Worm (Caenorhabditis elegans) whole organism, L4 larva: ENCODE results near the gene ZK353.10.

Source experiments
- F26F4.8 ChIP-seq: fragments of 200-800 bp; sonication (Bioruptor generic); conservative IDR thresholded peaks from 2 replicates; pipeline ENCODE4 v1.3.6; 2022; ENCODE audit warnings: missing genetic modification characterization, missing compliant biosample characterization
- ZK337.2 ChIP-seq: fragments of 200-800 bp; sonication (Bioruptor generic); IDR thresholded peaks from 2 replicates; pipeline ENCODE4 v1.3.6; 2022; ENCODE audit warnings: missing genetic modification reagents, missing genetic modification characterization, missing compliant biosample characterization
- aha-1 ChIP-seq: fragments of 150-350 bp; peaks from one replicate; lab custom pipeline; 2014; ENCODE audit warnings: missing biosample characterization, missing genetic modification characterization
- aly-2 ChIP-seq: sonication (generic microtip); optimal IDR thresholded peaks from 2 replicates; lab custom pipeline; 2018; ENCODE audit warnings: missing biosample characterization, missing genetic modification characterization
- ama-1 ChIP-seq: fragments of 150-350 bp; optimal IDR thresholded peaks from 2 replicates; lab custom pipeline; 2014; ENCODE audit warnings: inconsistent platforms, mixed read lengths
- arid-1 ChIP-seq: fragments of 200-800 bp; sonication (Bioruptor generic); conservative IDR thresholded peaks from 2 replicates; pipeline ENCODE4 v1.3.6; 2022; ENCODE audit warnings: missing genetic modification reagents, missing genetic modification characterization, missing compliant biosample characterization
- ceh-82 ChIP-seq: sonication (generic microtip); optimal IDR thresholded peaks from 2 replicates; lab custom pipeline; 2017; ENCODE audit warnings: missing biosample characterization, missing genetic modification characterization
- ces-1 ChIP-seq: fragments of 150-350 bp; sonication (generic microtip); optimal IDR thresholded peaks from 4 replicates; lab custom pipeline; 2014; ENCODE audit warnings: missing biosample characterization, missing genetic modification reagents, missing genetic modification characterization
- ctbp-1 ChIP-seq: fragments of 200-800 bp; sonication (Bioruptor generic); IDR thresholded peaks from 2 replicates; pipeline ENCODE4 v1.3.6; 2022; ENCODE audit warnings: missing genetic modification reagents, missing genetic modification characterization, missing compliant biosample characterization
- dmd-6 ChIP-seq: fragments of 200-800 bp; sonication (Bioruptor generic); IDR thresholded peaks from 2 replicates; pipeline ENCODE4 v1.3.6; 2022; ENCODE audit warnings: missing genetic modification reagents, missing genetic modification characterization, missing compliant biosample characterization
- dmd-8 ChIP-seq: fragments of 200-800 bp; sonication (Bioruptor generic); IDR thresholded peaks from 2 replicates; pipeline ENCODE4 v1.3.6; 2022; ENCODE audit warnings: missing genetic modification characterization, missing compliant biosample characterization
- dpl-1 ChIP-seq: fragments of 150-350 bp; optimal IDR thresholded peaks from 2 replicates; lab custom pipeline; 2014; ENCODE audit warnings: missing biosample characterization, missing genetic modification reagents, missing genetic modification characterization
- dve-1 ChIP-seq: sonication (generic microtip); optimal IDR thresholded peaks from 2 replicates; lab custom pipeline; 2017; ENCODE audit warnings: antibody characterized with exemption, mild to moderate bottlenecking, missing genetic modification characterization, missing compliant biosample characterization; ENCODE audit not compliant: insufficient read depth
- fos-1 ChIP-seq: fragments of 150-350 bp; optimal IDR thresholded peaks from 2 replicates; lab custom pipeline; 2014; ENCODE audit warnings: missing biosample characterization, missing genetic modification characterization
- hif-1 ChIP-seq, 2 experiments: sonication (generic microtip); optimal IDR thresholded peaks; 2 replicates each; lab custom pipeline; 2016 to 2017; ENCODE audit warnings: missing compliant biosample characterization in 2 of 2, missing genetic modification characterization in 2 of 2, missing genetic modification reagents in 2 of 2, missing genotype in 2 of 2, mild to moderate bottlenecking in 1 of 2
- hlh-11 ChIP-seq: fragments of 200-800 bp; sonication (Bioruptor generic); optimal IDR thresholded peaks from 2 replicates; lab custom pipeline; 2018; ENCODE audit warnings: mild to moderate bottlenecking, missing genetic modification characterization, missing compliant biosample characterization
- hmg-1.1 ChIP-seq: fragments of 200-800 bp; sonication (Bioruptor generic); IDR thresholded peaks from 2 replicates; pipeline ENCODE4 v1.3.6; 2022; ENCODE audit warnings: missing genetic modification reagents, missing genetic modification characterization, missing compliant biosample characterization
- jun-1 ChIP-seq: fragments of 150-350 bp; optimal IDR thresholded peaks from 2 replicates; lab custom pipeline; 2014; ENCODE audit warnings: missing biosample characterization, missing genetic modification reagents, missing genetic modification characterization
- lsy-2 ChIP-seq, 2 experiments: fragments of 150-350 bp in 1 of 2; sonication (generic microtip) in 1 of 2; optimal IDR thresholded peaks; 2 replicates each; lab custom pipeline; 2014 to 2017; ENCODE audit warnings: missing biosample characterization in 2 of 2, missing genetic modification characterization in 2 of 2
- madf-5 ChIP-seq, 2 experiments: fragments of 200-800 bp; sonication (Bioruptor generic); IDR thresholded peaks; 2 replicates each; pipeline ENCODE4 v1.3.6; 2022; ENCODE audit warnings: missing compliant biosample characterization in 2 of 2, missing genetic modification characterization in 2 of 2
- madf-9 ChIP-seq: fragments of 200-800 bp; sonication (Bioruptor generic); conservative IDR thresholded peaks from 2 replicates; pipeline ENCODE4 v1.3.6; 2022; ENCODE audit warnings: missing genetic modification reagents, missing genetic modification characterization, missing compliant biosample characterization
- mep-1 ChIP-seq: fragments of 150-350 bp; sonication (generic microtip); optimal IDR thresholded peaks from 3 replicates; lab custom pipeline; 2014; ENCODE audit warnings: missing biosample characterization, missing genetic modification characterization
- mes-2 ChIP-seq: sonication (generic microtip); optimal IDR thresholded peaks from 2 replicates; lab custom pipeline; 2016; ENCODE audit warnings: missing genotype, mild to moderate bottlenecking, missing genetic modification characterization, missing compliant biosample characterization; ENCODE audit not compliant: poor library complexity, severe bottlenecking
- nhr-10 ChIP-seq: fragments of 150-350 bp; optimal IDR thresholded peaks from 2 replicates; lab custom pipeline; 2014; ENCODE audit warnings: missing biosample characterization, missing genetic modification characterization
- nhr-102 ChIP-seq: sonication (generic microtip); optimal IDR thresholded peaks from 2 replicates; lab custom pipeline; 2016; ENCODE audit warnings: mild to moderate bottlenecking, missing genetic modification characterization, moderate library complexity, missing compliant biosample characterization
- nhr-25 ChIP-seq: sonication (generic microtip); optimal IDR thresholded peaks from 2 replicates; lab custom pipeline; 2017; ENCODE audit warnings: missing genetic modification characterization, mild to moderate bottlenecking, missing compliant biosample characterization, antibody characterized with exemption, moderate library complexity, borderline replicate concordance; ENCODE audit not compliant: insufficient read depth
- nhr-28 ChIP-seq: fragments of 150-350 bp; optimal IDR thresholded peaks from 2 replicates; lab custom pipeline; 2014; ENCODE audit warnings: missing biosample characterization, missing genetic modification characterization
- nhr-77 ChIP-seq: fragments of 150-350 bp; optimal IDR thresholded peaks from 2 replicates; lab custom pipeline; 2014; ENCODE audit warnings: missing biosample characterization, missing genetic modification characterization
- pha-4 ChIP-seq, 2 experiments: fragments of 150-350 bp in 1 of 2; fragments of 200-800 bp in 1 of 2; sonication (Bioruptor generic) in 1 of 2; IDR thresholded peaks in 1 of 2; optimal IDR thresholded peaks in 1 of 2; 2 replicates each; pipeline versions ENCODE4 v1.3.6 to Lab custom; 2014 to 2022; ENCODE audit warnings: missing genetic modification characterization in 2 of 2, missing genetic modification reagents in 2 of 2, missing biosample characterization in 1 of 2, missing compliant biosample characterization in 1 of 2
- pqm-1 ChIP-seq: sonication (generic microtip); optimal IDR thresholded peaks from 2 replicates; lab custom pipeline; 2017; ENCODE audit warnings: missing biosample characterization, missing genetic modification characterization
- skn-1 ChIP-seq: fragments of 150-350 bp; optimal IDR thresholded peaks from 2 replicates; lab custom pipeline; 2014; ENCODE audit warnings: missing biosample characterization, missing genetic modification characterization
- snpc-4 ChIP-seq: fragments of 150-350 bp; optimal IDR thresholded peaks from 2 replicates; lab custom pipeline; 2014; ENCODE audit warnings: missing biosample characterization, missing genetic modification characterization
- unc-39 ChIP-seq: sonication (generic microtip); optimal IDR thresholded peaks from 2 replicates; lab custom pipeline; 2017; ENCODE audit warnings: missing biosample characterization, missing genetic modification characterization
- unc-62 ChIP-seq, 3 experiments: fragments of 150-350 bp in 1 of 3; sonication (generic microtip); optimal IDR thresholded peaks in 2 of 3; peaks in 1 of 3; 1 replicate in 1 of 3; 2 replicates in 2 of 3; lab custom pipeline; 2014 to 2017; ENCODE audit warnings: missing biosample characterization in 3 of 3, missing genetic modification characterization in 3 of 3, missing genetic modification reagents in 3 of 3, missing genotype in 1 of 3
- zag-1 ChIP-seq: fragments of 150-350 bp; optimal IDR thresholded peaks from 2 replicates; lab custom pipeline; 2014; ENCODE audit warnings: missing biosample characterization, missing genetic modification characterization
- zfp-2 ChIP-seq: sonication (generic microtip); optimal IDR thresholded peaks from 2 replicates; lab custom pipeline; 2016; ENCODE audit warnings: mild to moderate bottlenecking, missing genetic modification characterization, missing compliant biosample characterization
- zip-11 ChIP-seq: fragments of 200-800 bp; sonication (Bioruptor generic); IDR thresholded peaks from 2 replicates; pipeline ENCODE4 v1.3.6; 2022; ENCODE audit warnings: missing genetic modification characterization, missing compliant biosample characterization
- ztf-11 ChIP-seq: fragments of 150-350 bp; optimal IDR thresholded peaks from 2 replicates; lab custom pipeline; 2014; ENCODE audit warnings: missing biosample characterization, missing genetic modification characterization

ZK353.10 gene

DNA sequence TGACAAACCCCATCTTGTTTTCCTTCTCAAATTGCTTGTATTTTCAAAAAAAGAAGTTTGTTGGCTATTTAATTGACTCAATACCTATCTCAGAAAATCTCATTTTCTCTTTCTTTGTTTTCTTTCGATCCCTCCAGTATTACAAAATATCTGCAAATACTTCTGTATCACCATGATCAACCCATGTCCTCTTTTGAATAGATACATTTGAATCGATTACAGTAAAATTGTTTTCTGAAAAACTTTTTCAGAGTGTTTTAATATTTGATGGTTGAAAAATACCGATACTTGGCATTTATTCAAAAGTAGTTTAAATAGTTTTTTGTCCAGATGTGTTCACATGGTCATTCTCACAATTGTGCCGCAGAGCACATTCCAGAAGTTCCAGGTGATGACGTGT, 14.9 kb upstream of the ZK353.10 start, which contains the start of gene ZK353.9:
ZK353.9 (plus strand) TSS at position 331 of the 400 bp plus-strand sequence.
- no peak for TF ChIP-seq madf-5 (GFP tag; IDR thresholded peaks at IDR 0.05; lab: Robert Waterston, UW)
- no peak for TF ChIP-seq ces-1 (GFP tag; lab: Kevin White, UChicago)
- peak in 1 of 2 experiments; percentile 81 for TF ChIP-seq unc-62 (GFP tag; optimal IDR thresholded peaks at IDR 0.05 in 1 of 2; lab: Kevin White, UChicago)
- TF ChIP-seq unc-62 (tag; optimal IDR thresholded peaks at IDR 0.05; lab: Kevin White, UChicago), result no peak
- TF ChIP-seq nhr-102 (tag; lab: Kevin White, UChicago), result no peak
- no peak for TF ChIP-seq nhr-10
- peak; percentile 52 for TF ChIP-seq ama-1 (lab: Kevin White, UChicago)
- TF ChIP-seq aha-1 (tag; lab: Kevin White, UChicago), result peak; percentile 80
- TF ChIP-seq zfp-2, result no peak
- TF ChIP-seq, all 104 proteins: peak for 3

DNA sequence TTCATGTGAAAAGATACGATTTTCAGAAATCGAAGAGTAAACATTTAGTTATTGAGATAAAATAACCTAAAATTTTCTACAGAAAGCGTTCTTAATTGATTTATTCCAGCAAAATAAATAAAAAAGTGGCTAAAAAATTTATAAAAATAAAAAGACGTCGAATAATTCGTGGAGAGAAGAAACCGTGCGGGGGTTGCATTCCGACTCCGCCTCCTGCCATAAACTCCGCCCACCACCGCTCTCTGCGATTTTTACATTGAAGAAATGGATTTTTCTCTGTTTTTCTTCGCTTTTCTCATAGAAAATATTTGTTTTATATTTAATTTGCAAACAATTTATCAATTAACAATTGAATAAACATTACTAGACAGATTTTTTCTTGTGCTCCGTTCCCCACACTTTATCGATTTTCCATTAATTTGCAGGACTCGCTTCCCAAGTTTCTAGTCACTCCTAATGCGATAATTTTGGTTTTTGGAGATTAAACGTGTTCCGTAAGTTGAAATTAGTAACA, 11.3 kb upstream of the ZK353.10 start, which contains the start of the genes ubxn-4 and cyy-1:
ubxn-4 (minus strand) TSS at position 114 of the 514 bp plus-strand sequence.
cyy-1 (plus strand) TSS at position 426 of the 514 bp plus-strand sequence.
- peak; percentile 49 for TF ChIP-seq mes-2 (tag; lab: Kevin White, UChicago)
- peak; percentile 14 for TF ChIP-seq aha-1 (tag; lab: Kevin White, UChicago)
- TF ChIP-seq zfp-2, result no peak
- TF ChIP-seq lsy-2 (tag; optimal IDR thresholded peaks at IDR 0.05; lab: Kevin White, UChicago), result peak in 1 of 2 experiments; percentile 25
- TF ChIP-seq, all 104 proteins: peak for 3

DNA sequence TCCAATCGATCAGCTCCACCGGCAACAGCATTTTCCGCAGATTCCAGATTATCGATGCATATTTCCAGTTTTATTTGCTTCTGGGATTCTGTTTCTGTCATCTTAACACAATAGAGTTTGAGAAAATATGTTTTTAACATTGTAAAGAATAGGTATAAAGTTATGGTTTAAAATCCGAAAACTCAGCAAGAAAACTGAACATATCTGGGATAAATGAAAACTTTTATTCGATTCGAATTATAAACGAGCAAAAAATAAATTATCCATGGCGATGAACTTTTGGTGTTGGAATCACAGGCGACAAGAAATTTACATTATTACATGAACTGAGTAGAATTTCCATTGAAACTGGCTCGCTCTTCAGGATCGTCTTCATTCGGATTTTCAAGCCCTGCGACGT, 9.3 kb upstream of the ZK353.10 start, which contains the start of gene cutc-1:
cutc-1 (minus strand) TSS at position 101 of the 400 bp plus-strand sequence.
- TF ChIP-seq dve-1, result no peak
- no peak for TF ChIP-seq madf-9
- no peak for TF ChIP-seq hmg-1.1 (GFP tag; lab: Robert Waterston, UW)

DNA sequence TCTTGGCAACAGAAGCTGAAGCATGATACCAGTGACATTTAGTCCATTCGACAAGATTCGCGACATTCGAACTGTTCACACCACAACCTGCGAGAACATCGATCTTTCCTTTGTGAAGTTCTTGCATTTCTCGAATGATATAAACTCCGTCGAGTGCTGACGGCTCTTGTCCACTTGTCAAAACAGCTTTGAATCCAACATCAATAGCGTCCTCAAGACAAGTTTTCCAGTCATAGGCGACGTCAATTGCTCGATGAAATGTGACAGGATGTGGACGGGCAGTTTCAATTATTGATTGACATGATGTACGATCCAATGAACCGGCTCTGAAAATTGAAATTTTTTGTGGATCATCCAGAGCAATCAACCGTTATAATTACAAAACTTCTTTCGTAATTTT, 8.4 kb upstream of the ZK353.10 start:
- TF ChIP-seq aha-1 (tag; lab: Kevin White, UChicago) (peak; percentile 89), aly-2 (tag; lab: Kevin White, UChicago) (no peak), unc-62 (GFP tag; optimal IDR thresholded peaks at IDR 0.05 in 1 of 2; lab: Kevin White, UChicago) (peak in 1 of 2 experiments; percentile 96), unc-62 (tag; optimal IDR thresholded peaks at IDR 0.05; lab: Kevin White, UChicago) (no peak)

DNA sequence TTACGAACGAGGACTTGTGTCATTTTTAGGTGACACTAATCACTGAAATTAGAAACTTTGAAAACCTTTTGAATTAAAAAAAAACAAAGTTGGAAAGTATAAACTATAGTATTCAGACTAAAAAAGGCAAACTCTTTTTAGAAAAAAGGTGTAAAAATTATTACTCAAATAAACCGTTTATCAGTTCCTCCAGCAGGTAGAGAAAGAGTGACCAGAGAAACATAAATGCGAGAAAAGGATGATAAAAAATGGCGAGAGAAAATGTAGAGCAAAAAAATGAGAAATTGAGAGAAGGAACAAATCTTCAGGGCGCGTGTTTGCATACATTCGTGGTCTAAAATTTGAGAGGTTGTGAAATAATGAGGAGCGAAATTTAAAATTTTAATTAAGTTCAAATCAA, 7.7 kb upstream of the ZK353.10 start, which contains the start of gene lap-1:
lap-1 (minus strand) TSS at position 42 of the 400 bp plus-strand sequence.
- no peak for TF ChIP-seq dmd-8 (GFP tag; lab: Robert Waterston, UW)
- peak; percentile 28; the same call in 1 of the 2 replicates for TF ChIP-seq dmd-6 (GFP tag; lab: Robert Waterston, UW)
- TF ChIP-seq madf-9, result no peak
- TF ChIP-seq nhr-28 (tag; lab: Kevin White, UChicago), result peak; percentile 31
- TF ChIP-seq pqm-1 (tag; lab: Kevin White, UChicago), result peak; percentile 83
- TF ChIP-seq fos-1 (tag; lab: Kevin White, UChicago), result no peak
- TF ChIP-seq jun-1 (tag; lab: Kevin White, UChicago), result no peak
- TF ChIP-seq zag-1 (tag; lab: Kevin White, UChicago), result no peak

DNA sequence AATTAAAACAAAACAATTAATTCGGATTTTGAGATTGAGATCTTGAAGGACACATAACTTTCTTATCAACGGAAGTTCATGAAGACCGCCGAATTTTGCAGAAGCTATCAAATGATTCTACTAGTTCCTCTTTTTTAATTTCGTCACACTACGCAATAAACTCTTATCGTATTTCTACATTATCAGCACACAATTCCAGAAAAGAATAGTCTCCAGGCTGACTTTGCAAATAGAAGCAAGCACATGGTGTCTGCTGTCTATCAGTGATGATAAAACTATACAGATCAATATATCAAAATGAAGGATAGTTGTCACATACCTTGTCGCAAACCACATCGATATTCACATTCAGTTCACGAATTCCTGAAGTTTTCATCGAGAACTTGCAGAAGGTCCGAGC, 6.3 kb upstream of the ZK353.10 start:
- TF ChIP-seq ceh-82 (tag; lab: Kevin White, UChicago) (no peak), nhr-25 (tag; lab: Kevin White, UChicago) (no peak), jun-1 (tag; lab: Kevin White, UChicago) (no peak), pha-4 (GFP tag; IDR thresholded peaks at IDR 0.05; lab: Robert Waterston, UW) (no peak), pha-4 (tag; optimal IDR thresholded peaks at IDR 0.05; lab: Kevin White, UChicago) (no peak), arid-1 (GFP tag; lab: Robert Waterston, UW) (no peak), ztf-11 (tag; lab: Kevin White, UChicago) (no peak), ctbp-1 (GFP tag; lab: Robert Waterston, UW) (no peak), nhr-102 (tag; lab: Kevin White, UChicago) (no peak), nhr-77 (tag; lab: Kevin White, UChicago) (peak; percentile 39), pqm-1 (tag; lab: Kevin White, UChicago) (peak; percentile 100), hif-1 (tag; optimal IDR thresholded peaks at IDR 0.05; lab: Kevin White, UChicago) (no peak), ZK337.2 (GFP tag; lab: Robert Waterston, UW) (no peak), dpl-1 (GFP tag; lab: Kevin White, UChicago) (no peak), aly-2 (tag; lab: Kevin White, UChicago) (no peak), nhr-10 (no peak), zag-1 (tag; lab: Kevin White, UChicago) (no peak), mep-1 (tag; lab: Kevin White, UChicago) (no peak), skn-1 (no peak), dmd-8 (GFP tag; lab: Robert Waterston, UW) (no peak), hlh-11 (tag; lab: Kevin White, UChicago) (peak; percentile 82), F26F4.8 (GFP tag; lab: Robert Waterston, UW) (no peak), unc-39 (tag; lab: Kevin White, UChicago) (no peak), snpc-4 (tag; lab: Kevin White, UChicago) (no peak), zip-11 (GFP tag; lab: Robert Waterston, UW) (no peak)
